Worm (Caenorhabditis elegans): ENCODE measurements around the gene F09G2.2.

The F09G2.2 gene

DNA sequence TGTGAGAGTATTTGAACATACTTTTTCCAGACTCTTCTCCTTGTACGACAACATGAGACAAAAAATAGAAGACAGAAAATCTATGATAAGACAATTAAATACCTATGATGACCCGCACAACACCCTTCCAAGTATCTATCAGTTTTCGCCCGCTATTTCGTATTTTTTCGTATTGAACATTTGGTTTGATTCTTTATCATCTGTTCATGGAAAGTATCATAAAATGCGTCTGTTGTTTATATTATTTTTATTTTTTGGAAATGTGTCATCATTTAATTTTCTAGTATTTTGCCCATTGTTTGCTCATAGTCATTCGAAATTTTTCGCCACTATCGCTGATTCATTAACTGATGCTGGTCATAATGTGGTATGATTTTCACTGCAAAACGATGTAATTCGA, 39.6 kb upstream of the F09G2.2 start, which contains the start of gene ugt-39 (continued):
- no peak for TF ChIP-seq lin-13 (GFP tag; optimal IDR thresholded peaks at IDR 0.05)
- TF ChIP-seq mxl-2 (GFP tag; conservative IDR thresholded peaks at IDR 0.05), result no peak
- TF ChIP-seq tag-97 (GFP tag; IDR thresholded peaks at IDR 0.05), result no peak
- TF ChIP-seq daf-8 (GFP tag; IDR thresholded peaks at IDR 0.05), result no peak
- no peak for TF ChIP-seq mep-1 (tag; optimal IDR thresholded peaks at IDR 0.05)
- no peak for TF ChIP-seq sdz-12 (GFP tag; optimal IDR thresholded peaks at IDR 0.05)
- TF ChIP-seq lsy-2 (tag; optimal IDR thresholded peaks at IDR 0.05), result no peak
- TF ChIP-seq daf-16 (GFP tag; optimal IDR thresholded peaks at IDR 0.05), result no peak
- TF ChIP-seq daf-16 (tag; optimal IDR thresholded peaks at IDR 0.05), result peak; percentile 91
- no peak for TF ChIP-seq skn-1 (tag; optimal IDR thresholded peaks at IDR 0.05)
- TF ChIP-seq gei-8 (GFP tag; optimal IDR thresholded peaks at IDR 0.05), result no peak
- peak; percentile 68 for TF ChIP-seq nhr-102 (tag; optimal IDR thresholded peaks at IDR 0.05)
- TF ChIP-seq Y105C5A.15 (GFP tag; IDR thresholded peaks at IDR 0.05), result no peak
- no peak for TF ChIP-seq daf-19 (GFP tag; conservative IDR thresholded peaks at IDR 0.05)
- TF ChIP-seq snpc-1.2 (GFP tag; IDR thresholded peaks at IDR 0.05), result no peak
- TF ChIP-seq spr-1 (tag; optimal IDR thresholded peaks at IDR 0.05), result no peak
- TF ChIP-seq aly-2 (tag; optimal IDR thresholded peaks at IDR 0.05), result no peak
- TF ChIP-seq nhr-42 (GFP tag; IDR thresholded peaks at IDR 0.05), result no peak
- TF ChIP-seq dmd-6 (GFP tag; IDR thresholded peaks at IDR 0.05), result peak; percentile 70
- no peak for TF ChIP-seq unc-39 (tag; optimal IDR thresholded peaks at IDR 0.05)
- TF ChIP-seq ztf-11 (tag; optimal IDR thresholded peaks at IDR 0.05), result no peak
- no peak for TF ChIP-seq dpl-1 (GFP tag; optimal IDR thresholded peaks at IDR 0.05)
- no peak for TF ChIP-seq ztf-7 (tag; optimal IDR thresholded peaks at IDR 0.05)
- no peak for TF ChIP-seq Y5F2A.4 (GFP tag; optimal IDR thresholded peaks at IDR 0.05)
- no peak for TF ChIP-seq lin-29 (GFP tag; IDR thresholded peaks at IDR 0.05)
- TF ChIP-seq nhr-77 (tag; optimal IDR thresholded peaks at IDR 0.05), result peak; percentile 28
- 0 out of 2 replicates have a peak, but pooled peaks have one; percentile 47 for TF ChIP-seq php-3 (GFP tag; IDR thresholded peaks at IDR 0.05)

DNA sequence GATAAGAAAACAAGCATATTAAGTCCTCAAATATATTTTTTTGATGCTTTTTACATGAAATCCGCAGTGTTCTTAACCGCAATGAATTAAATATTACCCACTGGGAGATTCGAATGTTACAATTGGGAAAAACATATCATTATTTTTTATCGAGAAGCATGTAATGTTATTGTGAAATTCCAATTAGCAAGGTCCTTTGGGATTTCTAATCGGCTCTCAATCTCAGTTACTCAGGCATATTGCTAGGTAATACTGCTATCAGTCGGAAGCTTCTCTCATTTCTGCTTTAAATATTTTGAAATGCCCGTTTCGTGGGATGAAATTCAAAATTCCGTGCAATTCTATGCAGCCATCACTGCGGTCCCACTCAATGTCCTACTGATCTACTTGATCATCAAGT, 37.3 kb upstream of the F09G2.2 start, which contains the start of gene str-204:
Gene str-204, plus strand, starts transcription at position 301 of the 400 bp plus-strand sequence.
- TF ChIP-seq lin-15B (tag; optimal IDR thresholded peaks at IDR 0.05) (no peak), snpc-4 (tag; optimal IDR thresholded peaks at IDR 0.05) (no peak), attf-4 (tag; optimal IDR thresholded peaks at IDR 0.05) (no peak), nhr-41 (GFP tag; IDR thresholded peaks at IDR 0.05) (no peak), arid-1 (GFP tag; conservative IDR thresholded peaks at IDR 0.05) (no peak)

- TF ChIP-seq nhr-28 (tag; optimal IDR thresholded peaks at IDR 0.05) (peak; percentile 92), ceh-20 (GFP tag; IDR thresholded peaks at IDR 0.05) (peak; percentile 65; the same call in 1 of the 2 replicates), mdl-1 (tag; optimal IDR thresholded peaks at IDR 0.05) (peak in 1 of 2 experiments; percentile 6), hlh-11 (tag; optimal IDR thresholded peaks at IDR 0.05) (peak; percentile 66), dmd-6 (GFP tag; IDR thresholded peaks at IDR 0.05) (peak; percentile 81), nhr-48 (tag; optimal IDR thresholded peaks at IDR 0.05) (peak; percentile 28), unc-62 (GFP tag; optimal IDR thresholded peaks at IDR 0.05 in 1 of 2) (peak in 1 of 2 experiments; percentile 51), unc-62 (tag; optimal IDR thresholded peaks at IDR 0.05) (no peak), hif-1 (tag; optimal IDR thresholded peaks at IDR 0.05) (peak in 1 of 2 experiments; percentile 53), ceh-44 (GFP tag; IDR thresholded peaks at IDR 0.05) (no peak), zip-2 (tag; optimal IDR thresholded peaks at IDR 0.05) (no peak), mxl-2 (GFP tag; conservative IDR thresholded peaks at IDR 0.05) (peak; percentile 60; the same call in 1 of the 2 replicates), tra-1 (GFP tag; IDR thresholded peaks at IDR 0.05) (0 out of 2 replicates have a peak, but pooled peaks have one; percentile 57), nhr-41 (GFP tag; IDR thresholded peaks at IDR 0.05) (no peak), daf-16 (GFP tag; optimal IDR thresholded peaks at IDR 0.05) (no peak), daf-16 (tag; optimal IDR thresholded peaks at IDR 0.05) (peak; percentile 96), pqm-1 (tag; optimal IDR thresholded peaks at IDR 0.05) (no peak), php-3 (GFP tag; IDR thresholded peaks at IDR 0.05) (peak; percentile 92), nhr-102 (tag; optimal IDR thresholded peaks at IDR 0.05) (peak; percentile 90), egl-43 (GFP tag; IDR thresholded peaks at IDR 0.05) (no peak), daf-12 (tag; optimal IDR thresholded peaks at IDR 0.05) (no peak)
Measured at ce11 chrV:7163477-7164114, 33.1 kb upstream of the F09G2.2 start, which contains the start of gene ugt-41. Gene ugt-41, minus strand, starts transcription at chrV:7163595.

All from whole organism, L4 larva.